Worm (Caenorhabditis elegans): ENCODE measurements around the gene npr-25.
A peak's percentile ranks its signal among the peaks of the same experiment; 100 is the strongest.

The npr-25 gene

DNA sequence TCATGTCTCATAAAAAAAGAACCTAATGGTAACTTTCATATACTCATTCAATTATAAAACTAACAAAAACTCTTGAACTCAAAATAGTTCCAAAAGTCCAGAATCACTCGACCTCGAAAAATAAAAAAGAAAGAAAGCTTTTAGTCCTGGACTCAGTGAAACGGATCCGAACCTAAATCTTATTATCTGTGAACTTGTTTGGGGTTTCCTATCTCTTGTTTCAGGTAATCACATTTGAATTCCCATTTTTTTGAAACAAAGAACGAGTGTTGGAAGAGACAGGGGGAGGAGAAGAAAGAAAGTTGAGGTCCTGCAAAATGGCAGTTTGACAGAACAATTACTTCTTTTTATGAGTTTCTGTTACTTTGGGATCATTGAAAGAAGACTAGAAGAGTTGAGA, 1.5 kb upstream of the npr-25 start:
- TF ChIP-seq ham-2 (GFP tag; optimal IDR thresholded peaks at IDR 0.05) = no peak
- no peak for TF ChIP-seq mab-5 (tag; optimal IDR thresholded peaks at IDR 0.05)
- TF ChIP-seq elt-3 (tag; optimal IDR thresholded peaks at IDR 0.05) = no peak
- peak; percentile 52 for TF ChIP-seq ces-1 (GFP tag; optimal IDR thresholded peaks at IDR 0.05)

ce11 chrV:11351263-11351662, 1.5 kb downstream of the npr-25 start:
- no peak for TF ChIP-seq unc-39 (tag; optimal IDR thresholded peaks at IDR 0.05)
- peak; percentile 19 for TF ChIP-seq ces-1 (GFP tag; optimal IDR thresholded peaks at IDR 0.05)
- TF ChIP-seq nhr-237 (tag; optimal IDR thresholded peaks at IDR 0.05) = no peak

DNA sequence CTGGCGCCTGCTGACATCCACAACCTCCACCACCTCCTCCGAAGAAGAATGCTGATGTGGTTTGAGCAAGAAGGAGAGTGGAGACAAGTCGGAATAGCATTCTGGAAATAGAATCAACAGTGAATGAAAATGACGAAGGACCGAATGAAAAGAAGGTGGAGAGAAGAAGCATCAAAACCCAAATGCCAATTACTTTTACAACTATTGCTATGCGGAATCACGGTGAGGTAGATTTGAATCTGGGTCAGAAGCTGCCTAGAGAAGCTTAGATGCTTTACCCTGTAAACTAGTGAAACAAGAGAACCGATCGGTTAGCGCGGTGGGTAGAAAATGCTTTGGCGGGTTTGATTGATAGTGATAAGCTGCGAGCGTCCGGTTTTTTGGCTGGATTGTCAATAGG, 5.9 kb downstream of the npr-25 start, which contains the start of gene grl-7:
TSS of gene grl-7 (minus strand) at position 101 of the 400 bp plus-strand sequence.
- TF ChIP-seq lin-32 (GFP tag; optimal IDR thresholded peaks at IDR 0.05) (no peak), nhr-237 (tag; optimal IDR thresholded peaks at IDR 0.05) (no peak), sem-2 (GFP tag; optimal IDR thresholded peaks at IDR 0.05) (no peak), ham-2 (GFP tag; optimal IDR thresholded peaks at IDR 0.05) (no peak), snpc-4 (tag; optimal IDR thresholded peaks at IDR 0.05) (no peak), nhr-2 (tag; optimal IDR thresholded peaks at IDR 0.05) (no peak)

DNA sequence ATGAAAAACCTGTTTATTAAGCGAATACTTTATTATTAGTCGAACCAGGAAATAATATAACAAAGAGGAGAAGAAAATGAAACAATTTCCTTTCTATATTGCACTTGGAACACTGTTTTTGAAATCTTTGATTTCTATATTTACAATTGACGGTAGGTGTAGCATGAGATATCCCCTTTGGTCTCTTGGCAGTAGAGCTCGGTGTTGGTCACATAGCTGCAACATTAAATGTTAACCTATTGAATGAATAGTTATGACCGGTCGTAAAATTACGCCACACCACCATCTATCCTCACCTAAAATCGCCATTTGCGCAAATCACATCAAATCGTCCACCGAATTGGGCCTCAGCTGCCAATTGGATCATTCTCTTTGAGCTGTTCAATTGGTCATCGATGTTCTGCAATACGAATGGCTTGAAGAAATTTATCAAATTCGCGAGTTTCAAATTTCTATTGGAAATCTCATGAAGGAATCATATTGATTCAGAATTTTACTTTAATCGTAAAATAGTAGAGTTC, 7.9 kb downstream of the npr-25 start:
- TF ChIP-seq ceh-39 (tag; optimal IDR thresholded peaks at IDR 0.05) (no peak), lin-13 (tag; optimal IDR thresholded peaks at IDR 0.05) (no peak), bed-3 (GFP tag; optimal IDR thresholded peaks at IDR 0.05) (no peak), nhr-2 (tag; optimal IDR thresholded peaks at IDR 0.05) (peak; percentile 10), ham-2 (GFP tag; optimal IDR thresholded peaks at IDR 0.05) (no peak), sptf-1 (tag; optimal IDR thresholded peaks at IDR 0.05) (peak; percentile 13), tbx-8 (GFP tag; optimal IDR thresholded peaks at IDR 0.05) (no peak), sem-2 (GFP tag; optimal IDR thresholded peaks at IDR 0.05) (no peak), cnd-1 (tag; optimal IDR thresholded peaks at IDR 0.05) (peak; percentile 3), ces-1 (GFP tag; optimal IDR thresholded peaks at IDR 0.05) (peak; percentile 22), flh-1 (GFP tag; optimal IDR thresholded peaks at IDR 0.05) (no peak)

DNA sequence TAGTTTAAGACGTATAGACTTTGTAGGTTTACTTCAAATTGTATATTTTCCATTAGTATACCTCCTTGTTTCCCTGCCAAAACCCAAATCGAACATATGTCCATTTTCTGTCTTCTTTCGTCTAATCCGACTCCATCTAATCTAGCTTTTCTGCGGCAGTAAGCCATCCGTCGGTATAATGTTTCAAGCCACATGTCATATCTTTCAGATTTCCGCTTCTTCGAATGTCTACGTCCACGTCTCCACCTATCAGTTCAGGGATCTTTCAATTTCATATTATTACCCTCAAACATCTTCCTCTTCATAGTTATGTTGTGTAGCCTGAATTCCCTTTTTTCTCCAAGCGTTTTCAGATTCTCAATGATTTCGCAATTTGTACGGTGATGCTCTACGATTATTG, 8.7 kb downstream of the npr-25 start:
- TF ChIP-seq lsy-2 (tag; optimal IDR thresholded peaks at IDR 0.05) (no peak), elt-1 (tag; optimal IDR thresholded peaks at IDR 0.05; ENCODE audit: borderline replicate concordance, insufficient read depth) (peak; percentile 76), ham-2 (GFP tag; optimal IDR thresholded peaks at IDR 0.05) (no peak), elt-3 (tag; optimal IDR thresholded peaks at IDR 0.05) (no peak), M03D4.4 (tag; optimal IDR thresholded peaks at IDR 0.05) (no peak), lin-13 (tag; optimal IDR thresholded peaks at IDR 0.05) (no peak), flh-1 (GFP tag; optimal IDR thresholded peaks at IDR 0.05) (no peak)

ce11 chrV:11341913-11342312, 10.9 kb downstream of the npr-25 start, which contains the start of gene T02E9.5:
Gene T02E9.5, plus strand, starts transcription at chrV:11342233.
- no peak for TF ChIP-seq ceh-83 (GFP tag; optimal IDR thresholded peaks at IDR 0.05)
- TF ChIP-seq nhr-76 (tag; optimal IDR thresholded peaks at IDR 0.05) = no peak
- no peak for TF ChIP-seq nhr-2 (tag; optimal IDR thresholded peaks at IDR 0.05)
- TF ChIP-seq ces-1 (GFP tag; optimal IDR thresholded peaks at IDR 0.05) = peak; percentile 94

ce11 chrV:11341130-11341675, 11.6 kb downstream of the npr-25 start:
- TF ChIP-seq nhr-76 (tag; optimal IDR thresholded peaks at IDR 0.05) (no peak), lin-32 (GFP tag; optimal IDR thresholded peaks at IDR 0.05) (no peak), tbx-8 (GFP tag; optimal IDR thresholded peaks at IDR 0.05) (no peak), ces-1 (GFP tag; optimal IDR thresholded peaks at IDR 0.05) (peak; percentile 95), nhr-2 (tag; optimal IDR thresholded peaks at IDR 0.05) (no peak), drap-1 (GFP tag; optimal IDR thresholded peaks at IDR 0.05) (no peak), mls-2 (tag; optimal IDR thresholded peaks at IDR 0.05) (peak; percentile 43), pha-4 (tag; optimal IDR thresholded peaks at IDR 0.05) (no peak)
